Comparison of ENCODE assay signal across 2 fruit fly cellular contexts in the genomic region with DNA sequence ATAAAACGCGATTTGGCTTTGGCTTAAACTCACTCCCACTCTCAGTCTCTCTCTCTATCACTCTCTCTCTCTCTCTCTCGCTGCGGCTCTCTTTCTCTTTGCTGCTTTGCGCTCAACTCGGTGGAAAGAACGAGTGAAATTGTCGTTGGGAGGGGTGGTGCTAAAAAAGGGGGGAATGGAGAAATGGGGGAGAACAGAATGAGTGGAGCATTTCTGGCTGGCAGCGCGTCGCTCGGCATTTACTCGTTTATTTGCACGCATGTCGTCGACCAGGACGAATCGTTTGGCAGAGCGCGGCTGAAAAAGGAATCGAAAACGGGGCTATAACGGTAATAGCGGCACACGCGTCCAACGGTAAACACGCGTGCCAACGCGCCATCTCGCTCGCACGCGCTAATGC.
TF ChIP-seq lines count a peak whose summit lies in the region.

A gene (plus strand): TSS at position 248 of the 400 bp plus-strand sequence.

TF ChIP-seq in whole organism, embryonic, 481 proteins besides CTCF, POLR2A, EP300 and RAD21 (continued from another document and continues in another):
- TF ChIP-seq cad (GFP tag; optimal IDR thresholded peaks at IDR 0.05; lab: Kevin White, UChicago) (no peak), Dfd (GFP tag; optimal IDR thresholded peaks at IDR 0.05; lab: Kevin White, UChicago) (no peak), CG17612 (GFP tag; IDR thresholded peaks at IDR 0.05; lab: Robert Waterston, UW) (no peak), CG6791 (GFP tag; IDR thresholded peaks at IDR 0.05; lab: Robert Waterston, UW; ENCODE audit: partially characterized antibody) (peak; percentile 17; the same call in 1 of the 3 replicates), CG10274 (GFP tag; optimal IDR thresholded peaks at IDR 0.05; lab: Kevin White, UChicago) (no peak), hth (optimal IDR thresholded peaks at IDR 0.05; lab: Kevin White, UChicago) (no peak), CG8281 (tag; optimal IDR thresholded peaks at IDR 0.05; lab: Kevin White, UChicago) (no peak), Dll (GFP tag; IDR thresholded peaks at IDR 0.05; lab: Robert Waterston, UW; ENCODE audit: partially characterized antibody) (no peak; the same call in 3 of the 4 replicates), CG13624 (GFP tag; optimal IDR thresholded peaks at IDR 0.05; lab: Kevin White, UChicago) (no peak), CG10959 (GFP tag; IDR thresholded peaks at IDR 0.05; lab: Robert Waterston, UW) (no peak), grau (tag; optimal IDR thresholded peaks at IDR 0.05; lab: Kevin White, UChicago) (no peak), gt (GFP tag; IDR thresholded peaks at IDR 0.05; lab: Robert Waterston, UW) (no peak), CG1792 (GFP tag; optimal IDR thresholded peaks at IDR 0.05; lab: Kevin White, UChicago) (no peak), chinmo (GFP tag; IDR thresholded peaks at IDR 0.05; lab: Robert Waterston, UW; ENCODE audit: partially characterized antibody) (peak; percentile 65; the same call in 1 of the 4 replicates), tup (GFP tag; optimal IDR thresholded peaks at IDR 0.05; lab: Kevin White, UChicago) (no peak), YL-1 (GFP tag; optimal IDR thresholded peaks at IDR 0.05; lab: Kevin White, UChicago) (no peak), Rx (GFP tag; IDR thresholded peaks at IDR 0.05; lab: Robert Waterston, UW) (no peak), CG7839 (tag; optimal IDR thresholded peaks at IDR 0.05; lab: Kevin White, UChicago) (no peak), sisA (GFP tag; IDR thresholded peaks at IDR 0.05; lab: Robert Waterston, UW) (no peak), inv (GFP tag; IDR thresholded peaks at IDR 0.05; lab: Robert Waterston, UW; ENCODE audit: partially characterized antibody) (peak; percentile 28; the same call in 1 of the 2 replicates), CG2199 (GFP tag; IDR thresholded peaks at IDR 0.05; lab: Robert Waterston, UW) (no peak), CG17385 (GFP tag; optimal IDR thresholded peaks at IDR 0.05; lab: Kevin White, UChicago) (no peak), CG32532 (GFP tag; IDR thresholded peaks at IDR 0.05; lab: Robert Waterston, UW) (peak; percentile 31; the same call in 1 of the 2 replicates), abd-A (tag; optimal IDR thresholded peaks at IDR 0.05; lab: Kevin White, UChicago) (peak; percentile 61), bsh (GFP tag; optimal IDR thresholded peaks at IDR 0.05; lab: Kevin White, UChicago) (peak in 1 of 2 experiments; percentile 49), CG6683 (GFP tag; optimal IDR thresholded peaks at IDR 0.05; lab: Kevin White, UChicago) (no peak), en (GFP tag; optimal IDR thresholded peaks at IDR 0.05; lab: Kevin White, UChicago) (no peak), CG17359 (tag; optimal IDR thresholded peaks at IDR 0.05; lab: Kevin White, UChicago) (no peak), ssp (GFP tag; IDR thresholded peaks at IDR 0.05; lab: Robert Waterston, UW) (no peak), CG9727 (GFP tag; optimal IDR thresholded peaks at IDR 0.05; lab: Kevin White, UChicago) (no peak), Hr51 (GFP tag; optimal IDR thresholded peaks at IDR 0.05; lab: Kevin White, UChicago) (no peak), Ptx1 (GFP tag; IDR thresholded peaks at IDR 0.05; lab: Robert Waterston, UW) (no peak), CG42726 (GFP tag; IDR thresholded peaks at IDR 0.05; lab: Robert Waterston, UW; ENCODE audit: partially characterized antibody) (0 out of 2 replicates have a peak, but pooled peaks have one; percentile 37), bigmax (GFP tag; optimal IDR thresholded peaks at IDR 0.05; lab: Kevin White, UChicago) (no peak), mam (GFP tag; optimal IDR thresholded peaks at IDR 0.05; lab: Kevin White, UChicago) (no peak), twi (tag; optimal IDR thresholded peaks at IDR 0.05; lab: Kevin White, UChicago) (no peak), CG6854 (GFP tag; optimal IDR thresholded peaks at IDR 0.05; lab: Kevin White, UChicago) (no peak), Trl (optimal IDR thresholded peaks at IDR 0.05; lab: Kevin White, UChicago) (peak; percentile 88 to 94), Trl (GFP tag; optimal IDR thresholded peaks at IDR 0.05; lab: Kevin White, UChicago) (peak; percentile 9), Tbp (GFP tag; optimal IDR thresholded peaks at IDR 0.05; lab: Kevin White, UChicago) (no peak), CG13287 (GFP tag; IDR thresholded peaks at IDR 0.05; lab: Robert Waterston, UW; ENCODE audit: partially characterized antibody) (peak; percentile 31), hkb (optimal IDR thresholded peaks at IDR 0.05; lab: Kevin White, UChicago) (no peak), hkb (GFP tag; IDR thresholded peaks at IDR 0.05; lab: Robert Waterston, UW) (peak; percentile 34; the same call in 1 of the 2 replicates), CG17186 (GFP tag; optimal IDR thresholded peaks at IDR 0.05; lab: Kevin White, UChicago) (no peak), CG14441 (GFP tag; IDR thresholded peaks at IDR 0.05; lab: Robert Waterston, UW) (no peak), CG14965 (GFP tag; optimal IDR thresholded peaks at IDR 0.05; lab: Kevin White, UChicago; ENCODE audit: borderline replicate concordance) (no peak), ind (GFP tag; optimal IDR thresholded peaks at IDR 0.05; lab: Kevin White, UChicago) (no peak), Elba2 (GFP tag; optimal IDR thresholded peaks at IDR 0.05; lab: Kevin White, UChicago) (no peak), CG11398 (GFP tag; optimal IDR thresholded peaks at IDR 0.05; lab: Kevin White, UChicago) (no peak), tio (GFP tag; optimal IDR thresholded peaks at IDR 0.05; lab: Kevin White, UChicago) (no peak), Xrp1 (GFP tag; IDR thresholded peaks at IDR 0.05; lab: Robert Waterston, UW) (0 out of 2 replicates have a peak, but pooled peaks have one; percentile 9), CG10431 (GFP tag; optimal IDR thresholded peaks at IDR 0.05; lab: Kevin White, UChicago) (no peak), unc-4 (GFP tag; IDR thresholded peaks at IDR 0.05; lab: Robert Waterston, UW; ENCODE audit: partially characterized antibody) (peak; percentile 28; the same call in 1 of the 2 replicates), CG1603 (tag; optimal IDR thresholded peaks at IDR 0.05; lab: Kevin White, UChicago) (no peak), Oli (tag; optimal IDR thresholded peaks at IDR 0.05; lab: Kevin White, UChicago) (no peak), dm (GFP tag; optimal IDR thresholded peaks at IDR 0.05; lab: Kevin White, UChicago) (no peak), ci (GFP tag; IDR thresholded peaks at IDR 0.05; lab: Robert Waterston, UW) (0 out of 3 replicates have a peak, but pooled peaks have one; percentile 16), tna (GFP tag; IDR thresholded peaks at IDR 0.05; lab: Robert Waterston, UW; ENCODE audit: partially characterized antibody) (peak; percentile 59), tin (GFP tag; optimal IDR thresholded peaks at IDR 0.05; lab: Kevin White, UChicago) (no peak), scrt (GFP tag; optimal IDR thresholded peaks at IDR 0.05; lab: Kevin White, UChicago) (peak; percentile 13), gsb (GFP tag; IDR thresholded peaks at IDR 0.05; lab: Robert Waterston, UW) (no peak)

TF ChIP-seq in whole organism, prepupa, 60 proteins besides CTCF, POLR2A, EP300 and RAD21 (continued from another document):
- peak; percentile 8 for TF ChIP-seq CG6276 (GFP tag; optimal IDR thresholded peaks at IDR 0.05; lab: Kevin White, UChicago)
